Fruit fly (Drosophila melanogaster): ENCODE data around the gene Acsf2.

Acsf2 gene

dm6 chr2L:5297289-5297960 lies 44.6 kb downstream of the Acsf2 start (continued):
- TF ChIP-seq Eip74EF (GFP tag; optimal IDR thresholded peaks at IDR 0.05) (peak in 1 of 2 experiments; percentile 40), chif (GFP tag; optimal IDR thresholded peaks at IDR 0.05) (peak; percentile 19 to 58), CG10654 (GFP tag; optimal IDR thresholded peaks at IDR 0.05) (no peak), cas (GFP tag; IDR thresholded peaks at IDR 0.05) (no peak), danr (GFP tag; IDR thresholded peaks at IDR 0.05) (no peak), trem (tag; optimal IDR thresholded peaks at IDR 0.05) (peak; percentile 22), insv (GFP tag; optimal IDR thresholded peaks at IDR 0.05) (no peak), D (optimal IDR thresholded peaks at IDR 0.05) (no peak), D (GFP tag; optimal IDR thresholded peaks at IDR 0.05) (peak; percentile 54), crol (GFP tag; IDR thresholded peaks at IDR 0.05) (no peak), zen (tag; optimal IDR thresholded peaks at IDR 0.05) (no peak)

- TF ChIP-seq PHDP (tag; optimal IDR thresholded peaks at IDR 0.05) (peak; percentile 40), CG11560 (tag; IDR thresholded peaks at IDR 0.05) (no peak), CG3163 (GFP tag; optimal IDR thresholded peaks at IDR 0.05) (no peak), H15 (GFP tag; IDR thresholded peaks at IDR 0.05) (no peak), CG13424 (tag; optimal IDR thresholded peaks at IDR 0.05) (peak; percentile 11), Adf1 (GFP tag; IDR thresholded peaks at IDR 0.05) (peak; percentile 14; the same call in 1 of the 2 replicates), Dbx (GFP tag; IDR thresholded peaks at IDR 0.05) (no peak), trem (tag; optimal IDR thresholded peaks at IDR 0.05) (peak; percentile 43), CG15601 (tag; optimal IDR thresholded peaks at IDR 0.05) (peak; percentile 70), CG1233 (GFP tag; optimal IDR thresholded peaks at IDR 0.05) (no peak), CG17802 (tag; optimal IDR thresholded peaks at IDR 0.05) (peak; percentile 5), CG17912 (GFP tag; optimal IDR thresholded peaks at IDR 0.05) (no peak), bsh (GFP tag; optimal IDR thresholded peaks at IDR 0.05) (peak; percentile 76 to 87), crol (GFP tag; IDR thresholded peaks at IDR 0.05) (peak; percentile 99), MBD-R2 (GFP tag; IDR thresholded peaks at IDR 0.05) (no peak), tin (GFP tag; optimal IDR thresholded peaks at IDR 0.05) (peak; percentile 1), CG12236 (GFP tag; optimal IDR thresholded peaks at IDR 0.05) (no peak), zen2 (GFP tag; IDR thresholded peaks at IDR 0.05; ENCODE audit: partially characterized antibody) (no peak; the same call in 2 of the 3 replicates), tll (GFP tag; optimal IDR thresholded peaks at IDR 0.05) (no peak), trh (GFP tag; optimal IDR thresholded peaks at IDR 0.05) (no peak), CG7357 (GFP tag; IDR thresholded peaks at IDR 0.05) (no peak), CG6854 (GFP tag; optimal IDR thresholded peaks at IDR 0.05) (no peak), CG1792 (GFP tag; optimal IDR thresholded peaks at IDR 0.05) (no peak), Gug (GFP tag; IDR thresholded peaks at IDR 0.05) (no peak), Dek (tag; optimal IDR thresholded peaks at IDR 0.05) (no peak), CG7271 (tag; optimal IDR thresholded peaks at IDR 0.05) (no peak), CG7987 (GFP tag; optimal IDR thresholded peaks at IDR 0.05) (no peak), phol (tag; optimal IDR thresholded peaks at IDR 0.05) (peak; percentile 69), CG12744 (GFP tag; optimal IDR thresholded peaks at IDR 0.05) (no peak), CG4707 (GFP tag; optimal IDR thresholded peaks at IDR 0.05) (peak; percentile 8), CG17186 (GFP tag; optimal IDR thresholded peaks at IDR 0.05) (no peak), onecut (GFP tag; IDR thresholded peaks at IDR 0.05) (no peak), CG10366 (GFP tag; IDR thresholded peaks at IDR 0.05) (no peak), Sox100B (GFP tag; optimal IDR thresholded peaks at IDR 0.05) (peak; percentile 11), stwl (tag; optimal IDR thresholded peaks at IDR 0.05) (no peak), Scr (GFP tag; IDR thresholded peaks at IDR 0.05; ENCODE audit: partially characterized antibody) (no peak), CG2120 (GFP tag; optimal IDR thresholded peaks at IDR 0.05) (no peak), CG2875 (GFP tag; optimal IDR thresholded peaks at IDR 0.05) (no peak), yki (optimal IDR thresholded peaks at IDR 0.05) (no peak)
Measured at dm6 chr2L:5296672-5297288, 45.3 kb downstream of the Acsf2 start.

All from whole organism, embryonic.